Fruit fly (Drosophila melanogaster) whole organism, embryonic: Measurements from ENCODE around the gene RapGAP1.

Experiments used
- Ada2b ChIP-seq: fragments of 200-800 bp; sonication (Bioruptor generic); IDR thresholded peaks from 2 replicates; pipeline ENCODE4 v1.3.6; 2022; ENCODE audit warnings: missing biosample characterization, missing genetic modification characterization
- BtbVII ChIP-seq: fragments of 200-800 bp; sonication (Bioruptor generic); optimal IDR thresholded peaks from 3 replicates; lab custom pipeline; 2017; ENCODE audit warnings: missing biosample characterization, mild to moderate bottlenecking, missing genetic modification characterization
- CG11398 ChIP-seq: fragments of 200-800 bp; sonication (Bioruptor generic); optimal IDR thresholded peaks from 2 replicates; lab custom pipeline; 2016; ENCODE audit warnings: missing biosample characterization, missing genetic modification characterization
- CG11560 ChIP-seq: fragments of 200-800 bp; sonication (Bioruptor generic); IDR thresholded peaks from 3 replicates; pipeline ENCODE4 v1.3.6; 2022; ENCODE audit warnings: missing biosample characterization, missing genetic modification characterization
- CG11696 ChIP-seq: fragments of 200-800 bp; sonication (Bioruptor generic); IDR thresholded peaks from 2 replicates; pipeline ENCODE4 v1.3.6; 2022; ENCODE audit warnings: missing biosample characterization, missing genetic modification characterization
- CG13296 ChIP-seq: fragments of 200-800 bp; sonication (Bioruptor generic); optimal IDR thresholded peaks from 3 replicates; lab custom pipeline; 2018; ENCODE audit warnings: missing biosample characterization, mild to moderate bottlenecking, missing genetic modification characterization
- CG13424 ChIP-seq: fragments of 200-800 bp; sonication (Bioruptor generic); optimal IDR thresholded peaks from 2 replicates; lab custom pipeline; 2019; ENCODE audit warnings: missing biosample characterization, mild to moderate bottlenecking, missing genetic modification characterization, moderate library complexity
- CG16779 ChIP-seq: fragments of 200-800 bp; sonication (Bioruptor generic); IDR thresholded peaks from 2 replicates; pipeline ENCODE4 v1.3.6; 2022; ENCODE audit warnings: missing biosample characterization, missing genetic modification characterization
- CG1792 ChIP-seq: fragments of 200-800 bp; sonication (Bioruptor generic); optimal IDR thresholded peaks from 2 replicates; lab custom pipeline; 2016; ENCODE audit warnings: missing biosample characterization, missing genetic modification characterization
- CG18619 ChIP-seq: fragments of 200-800 bp; sonication (Bioruptor generic); optimal IDR thresholded peaks from 3 replicates; lab custom pipeline; 2017; ENCODE audit warnings: missing biosample characterization, mild to moderate bottlenecking, missing genetic modification characterization
- CG2202 ChIP-seq: fragments of 200-800 bp; sonication (Bioruptor generic); optimal IDR thresholded peaks from 2 replicates; lab custom pipeline; 2018; ENCODE audit warnings: missing biosample characterization, mild to moderate bottlenecking, missing genetic modification characterization
- CG2712 ChIP-seq: fragments of 200-800 bp; optimal IDR thresholded peaks from 3 replicates; lab custom pipeline; 2019; ENCODE audit warnings: missing biosample characterization, mild to moderate bottlenecking, missing genetic modification characterization, moderate library complexity
- CG2875 ChIP-seq: fragments of 200-800 bp; sonication (Bioruptor generic); optimal IDR thresholded peaks from 2 replicates; lab custom pipeline; 2017; ENCODE audit warnings: missing biosample characterization, mild to moderate bottlenecking, missing genetic modification characterization, missing genetic modification reagents
- CG2889 ChIP-seq: fragments of 200-800 bp; sonication (Bioruptor generic); IDR thresholded peaks from 3 replicates; pipeline ENCODE4 v1.3.6; 2022; ENCODE audit warnings: missing biosample characterization, missing genetic modification characterization
- CG3065 ChIP-seq: fragments of 200-800 bp; sonication (Bioruptor generic); optimal IDR thresholded peaks from 2 replicates; lab custom pipeline; 2016; ENCODE audit warnings: missing biosample characterization, missing genetic modification characterization
- CG31441 ChIP-seq: fragments of 200-800 bp; sonication (Bioruptor generic); IDR thresholded peaks from 2 replicates; pipeline ENCODE4 v1.3.6; 2022; ENCODE audit warnings: missing biosample characterization, missing genetic modification characterization
- CG4404 ChIP-seq: fragments of 200-800 bp; sonication (Bioruptor generic); IDR thresholded peaks from 2 replicates; pipeline ENCODE4 v1.3.6; 2022; ENCODE audit warnings: missing biosample characterization, missing genetic modification characterization
- CG5245 ChIP-seq: fragments of 200-800 bp; sonication (Bioruptor generic); optimal IDR thresholded peaks from 3 replicates; lab custom pipeline; 2016; ENCODE audit warnings: missing biosample characterization, missing genetic modification characterization
- CG6175 ChIP-seq: fragments of 200-800 bp; sonication (Bioruptor generic); IDR thresholded peaks from 3 replicates; pipeline ENCODE4 v1.3.6; 2022; ENCODE audit warnings: missing biosample characterization, missing genetic modification characterization
- CG6765 ChIP-seq: fragments of 200-800 bp; sonication (Bioruptor generic); optimal IDR thresholded peaks from 3 replicates; lab custom pipeline; 2017; ENCODE audit warnings: missing biosample characterization, mild to moderate bottlenecking, missing genetic modification characterization
- CG6813 ChIP-seq: fragments of 200-800 bp; sonication (Bioruptor generic); optimal IDR thresholded peaks from 2 replicates; lab custom pipeline; 2017; ENCODE audit warnings: missing biosample characterization, missing genetic modification characterization, mild to moderate bottlenecking, moderate library complexity, missing genetic modification reagents
- CG7357 ChIP-seq: fragments of 200-800 bp; sonication (Bioruptor generic); IDR thresholded peaks from 3 replicates; pipeline ENCODE4 v1.3.6; 2022; ENCODE audit warnings: missing biosample characterization, missing genetic modification characterization
- CG7745 ChIP-seq: fragments of 200-800 bp; sonication (Bioruptor generic); optimal IDR thresholded peaks from 2 replicates; lab custom pipeline; 2018; ENCODE audit warnings: missing biosample characterization, mild to moderate bottlenecking, missing genetic modification characterization, moderate library complexity
- CG7928 ChIP-seq: fragments of 200-800 bp; sonication (Bioruptor generic); optimal IDR thresholded peaks from 2 replicates; lab custom pipeline; 2017; ENCODE audit warnings: missing biosample characterization, mild to moderate bottlenecking, missing genetic modification characterization
- CG8281 ChIP-seq: fragments of 200-800 bp; sonication (Bioruptor generic); optimal IDR thresholded peaks from 2 replicates; lab custom pipeline; 2018; ENCODE audit warnings: missing biosample characterization, mild to moderate bottlenecking, missing genetic modification characterization, moderate library complexity
- CG9797 ChIP-seq: fragments of 200-800 bp; sonication (Bioruptor generic); optimal IDR thresholded peaks from 3 replicates; lab custom pipeline; 2018; ENCODE audit warnings: missing biosample characterization, mild to moderate bottlenecking, missing genetic modification characterization
- Gug ChIP-seq: fragments of 200-800 bp; sonication (Bioruptor generic); IDR thresholded peaks from 4 replicates; pipeline ENCODE4 v1.3.6; 2022; ENCODE audit warnings: missing biosample characterization, missing genetic modification characterization
- Hr51 ChIP-seq, 2 experiments: fragments of 200-800 bp; sonication (Bioruptor generic); optimal IDR thresholded peaks; 2 replicates in 1 of 2; 3 replicates in 1 of 2; lab custom pipeline; 2016 to 2018; ENCODE audit warnings: missing biosample characterization in 2 of 2, missing genetic modification characterization in 2 of 2, mild to moderate bottlenecking in 1 of 2, moderate library complexity in 1 of 2
- Oaz ChIP-seq: fragments of 200-800 bp; sonication (Bioruptor generic); IDR thresholded peaks from 2 replicates; pipeline ENCODE4 v1.3.6; 2022; ENCODE audit warnings: missing biosample characterization, missing genetic modification characterization
- Opbp ChIP-seq: fragments of 200-800 bp; sonication (Bioruptor generic); IDR thresholded peaks from 3 replicates; pipeline ENCODE4 v1.3.6; 2022; ENCODE audit warnings: missing biosample characterization, missing genetic modification characterization; ENCODE audit not compliant: partially characterized antibody
- PHDP ChIP-seq: fragments of 200-800 bp; sonication (Bioruptor generic); optimal IDR thresholded peaks from 3 replicates; lab custom pipeline; 2018; ENCODE audit warnings: missing biosample characterization, mild to moderate bottlenecking, missing genetic modification characterization, moderate library complexity
- Rfx ChIP-seq: fragments of 200-800 bp; sonication (Bioruptor generic); IDR thresholded peaks from 2 replicates; pipeline ENCODE4 v1.3.6; 2022; ENCODE audit warnings: missing biosample characterization, missing genetic modification characterization
- Sox102F ChIP-seq: fragments of 200-800 bp; sonication (Bioruptor generic); optimal IDR thresholded peaks from 2 replicates; lab custom pipeline; 2018; ENCODE audit warnings: missing biosample characterization, mild to moderate bottlenecking, missing genetic modification characterization, moderate library complexity
- Sry-δ ChIP-seq: fragments of 200-800 bp; sonication (Bioruptor generic); optimal IDR thresholded peaks from 2 replicates; lab custom pipeline; 2016; ENCODE audit warnings: missing biosample characterization, missing genetic modification characterization
- btn ChIP-seq: fragments of 200-800 bp; sonication (Bioruptor generic); optimal IDR thresholded peaks from 2 replicates; lab custom pipeline; 2016; ENCODE audit warnings: missing biosample characterization, missing genetic modification characterization
- cg ChIP-seq: fragments of 200-800 bp; sonication (Bioruptor generic); optimal IDR thresholded peaks from 3 replicates; lab custom pipeline; 2019; ENCODE audit warnings: missing biosample characterization, mild to moderate bottlenecking, missing genetic modification characterization, moderate library complexity
- chif ChIP-seq, 2 experiments: fragments of 200-800 bp; sonication (Bioruptor generic); optimal IDR thresholded peaks; 3 replicates each; lab custom pipeline; 2016; ENCODE audit warnings: missing biosample characterization in 2 of 2, missing genetic modification characterization in 2 of 2
- croc ChIP-seq: fragments of 200-800 bp; sonication (Bioruptor generic); conservative IDR thresholded peaks from 3 replicates; pipeline ENCODE4 v1.3.6; 2022; ENCODE audit warnings: missing biosample characterization, missing genetic modification characterization
- crol ChIP-seq: fragments of 200-800 bp; sonication (Bioruptor generic); IDR thresholded peaks from 2 replicates; pipeline ENCODE4 v1.3.6; 2022; ENCODE audit warnings: missing biosample characterization, missing genetic modification characterization
- dmrt11E ChIP-seq: fragments of 200-800 bp; sonication (Bioruptor generic); optimal IDR thresholded peaks from 3 replicates; lab custom pipeline; 2018; ENCODE audit warnings: missing biosample characterization, mild to moderate bottlenecking, missing genetic modification characterization, moderate library complexity
- dysf ChIP-seq: fragments of 200-800 bp; sonication (Bioruptor generic); IDR thresholded peaks from 3 replicates; pipeline ENCODE4 v1.3.6; 2022; ENCODE audit warnings: missing biosample characterization, missing genetic modification characterization
- eve ChIP-seq, 2 experiments: fragments of >200 bp; optimal IDR thresholded peaks; 2 replicates each; lab custom pipeline; 2017; ENCODE audit warnings: missing biosample characterization in 2 of 2, missing genetic modification characterization in 2 of 2
- fd3F ChIP-seq: fragments of 200-800 bp; sonication (Bioruptor generic); optimal IDR thresholded peaks from 2 replicates; lab custom pipeline; 2018; ENCODE audit warnings: missing biosample characterization, mild to moderate bottlenecking, missing genetic modification characterization, moderate library complexity
- fru ChIP-seq: fragments of >200 bp; optimal IDR thresholded peaks from 2 replicates; lab custom pipeline; 2017
- lmd ChIP-seq: fragments of 200-800 bp; sonication (Bioruptor generic); IDR thresholded peaks from 2 replicates; pipeline ENCODE4 v1.3.6; 2022; ENCODE audit warnings: missing biosample characterization, missing genetic modification characterization
- mam ChIP-seq: fragments of 200-800 bp; sonication (Bioruptor generic); optimal IDR thresholded peaks from 3 replicates; lab custom pipeline; 2016; ENCODE audit warnings: missing biosample characterization, missing genetic modification characterization
- nerfin-1 ChIP-seq: fragments of 200-800 bp; sonication (Bioruptor generic); optimal IDR thresholded peaks from 3 replicates; lab custom pipeline; 2019; ENCODE audit warnings: missing biosample characterization, mild to moderate bottlenecking, missing genetic modification characterization, moderate library complexity
- oc ChIP-seq: fragments of 200-800 bp; sonication (Bioruptor generic); optimal IDR thresholded peaks from 2 replicates; lab custom pipeline; 2018; ENCODE audit warnings: missing biosample characterization, mild to moderate bottlenecking, missing genetic modification characterization, moderate library complexity
- pzg ChIP-seq: fragments of 200-800 bp; sonication (Bioruptor generic); optimal IDR thresholded peaks from 3 replicates; lab custom pipeline; 2018; ENCODE audit warnings: missing biosample characterization, mild to moderate bottlenecking, missing genetic modification characterization, moderate library complexity
- stc ChIP-seq: fragments of 200-800 bp; sonication (Bioruptor generic); IDR thresholded peaks from 2 replicates; pipeline ENCODE4 v1.3.6; 2022; ENCODE audit warnings: missing biosample characterization, missing genetic modification characterization
- sug ChIP-seq: fragments of 200-800 bp; optimal IDR thresholded peaks from 2 replicates; lab custom pipeline; 2019; ENCODE audit warnings: missing biosample characterization, mild to moderate bottlenecking, missing genetic modification characterization, moderate library complexity
- trem ChIP-seq: fragments of 200-800 bp; optimal IDR thresholded peaks from 3 replicates; lab custom pipeline; 2019; ENCODE audit warnings: missing biosample characterization, mild to moderate bottlenecking, missing genetic modification characterization, moderate library complexity
- zf30C ChIP-seq: fragments of 200-800 bp; sonication (Bioruptor generic); optimal IDR thresholded peaks from 3 replicates; lab custom pipeline; 2018; ENCODE audit warnings: missing biosample characterization, mild to moderate bottlenecking, missing genetic modification characterization

The RapGAP1 gene

dm6 chr2L:7564856-7565255 is 13.9 kb downstream of the RapGAP1 start (continued):
- peak; percentile 63 for TF ChIP-seq Rfx (GFP tag; lab: Robert Waterston, UW)
- peak; percentile 31 for TF ChIP-seq Sry-δ (GFP tag; lab: Kevin White, UChicago)
- no peak for TF ChIP-seq CG7928 (GFP tag; lab: Kevin White, UChicago)
- peak; percentile 17 for TF ChIP-seq fd3F
- TF ChIP-seq dmrt11E = peak; percentile 82
- TF ChIP-seq dysf = peak; percentile 74
- peak; percentile 64 for TF ChIP-seq CG1792 (GFP tag; lab: Kevin White, UChicago)
- TF ChIP-seq Sox102F (GFP tag; lab: Kevin White, UChicago) = peak; percentile 66
- TF ChIP-seq CG31441 (GFP tag; lab: Robert Waterston, UW) = peak; percentile 59
- TF ChIP-seq CG4404 (GFP tag; lab: Robert Waterston, UW) = no peak
- TF ChIP-seq Hr51 (GFP tag; optimal IDR thresholded peaks at IDR 0.05; lab: Kevin White, UChicago) = peak; percentile 62 to 65
- TF ChIP-seq Oaz (GFP tag; lab: Robert Waterston, UW) = no peak
- no peak for TF ChIP-seq CG16779 (GFP tag; lab: Robert Waterston, UW)
- no peak for TF ChIP-seq CG6765 (GFP tag; lab: Kevin White, UChicago)
- TF ChIP-seq CG11398 (GFP tag; lab: Kevin White, UChicago) = peak; percentile 30
- TF ChIP-seq CG2712 (tag; lab: Kevin White, UChicago) = peak; percentile 77
- TF ChIP-seq CG8281 = no peak
- peak; percentile 38; the same call in 1 of the 2 replicates for TF ChIP-seq Ada2b (GFP tag; lab: Robert Waterston, UW)
- peak; percentile 74 to 86 for TF ChIP-seq chif (GFP tag; optimal IDR thresholded peaks at IDR 0.05; lab: Kevin White, UChicago)
- TF ChIP-seq lmd = peak; percentile 79
- no peak for TF ChIP-seq CG9797
- TF ChIP-seq btn (GFP tag; lab: Kevin White, UChicago) = peak; percentile 56
- TF ChIP-seq CG6175 (GFP tag; lab: Robert Waterston, UW) = peak; percentile 49; the same call in 1 of the 3 replicates
- TF ChIP-seq Gug (GFP tag; lab: Robert Waterston, UW) = peak; percentile 58; the same call in 1 of the 4 replicates
- peak; percentile 48; the same call in 1 of the 3 replicates for TF ChIP-seq CG7357 (GFP tag; lab: Robert Waterston, UW)
- TF ChIP-seq crol = 0 out of 2 replicates have a peak, but pooled peaks have one; percentile 26
- no peak for TF ChIP-seq pzg (GFP tag; lab: Kevin White, UChicago)
- no peak for TF ChIP-seq Opbp (GFP tag; lab: Robert Waterston, UW)
- TF ChIP-seq PHDP (tag; lab: Kevin White, UChicago) = peak; percentile 49
- peak; percentile 37 for TF ChIP-seq BtbVII (GFP tag; lab: Kevin White, UChicago)
- TF ChIP-seq fru (lab: Kevin White, UChicago) = no peak
- peak; percentile 77 for TF ChIP-seq mam
- no peak for TF ChIP-seq sug
- no peak for TF ChIP-seq CG2889 (GFP tag; lab: Robert Waterston, UW)
- TF ChIP-seq CG2202 (tag; lab: Kevin White, UChicago) = peak; percentile 35
- no peak for TF ChIP-seq cg (GFP tag; lab: Kevin White, UChicago)
- peak; percentile 31 for TF ChIP-seq CG13424
- TF ChIP-seq croc (GFP tag; lab: Robert Waterston, UW) = peak; percentile 73
- peak; percentile 77 for TF ChIP-seq CG5245 (GFP tag; lab: Kevin White, UChicago)
- peak; percentile 27 for TF ChIP-seq nerfin-1 (tag; lab: Kevin White, UChicago)

- TF ChIP-seq trem (tag; lab: Kevin White, UChicago) (no peak), CG2875 (GFP tag; lab: Kevin White, UChicago) (no peak), stc (no peak), zf30C (GFP tag; lab: Kevin White, UChicago) (no peak), CG18619 (GFP tag; lab: Kevin White, UChicago) (no peak), CG11560 (tag; lab: Robert Waterston, UW) (no peak), oc (tag; lab: Kevin White, UChicago) (peak; percentile 73), CG7745 (tag; lab: Kevin White, UChicago) (no peak), eve (GFP tag; optimal IDR thresholded peaks at IDR 0.05; lab: Kevin White, UChicago) (no peak), CG6813 (GFP tag; lab: Kevin White, UChicago) (no peak), CG11696 (GFP tag; lab: Robert Waterston, UW) (peak; percentile 73), CG3065 (GFP tag; lab: Kevin White, UChicago) (no peak), CG13296 (GFP tag; lab: Kevin White, UChicago) (no peak)
Observed at dm6 chr2L:7562542-7562941, 16.2 kb downstream of the RapGAP1 start.
